Worm (Caenorhabditis elegans) whole organism, mixed stage, embryonic: Measurements from ENCODE around the gene sto-2.

Experiments used
- M03D4.4 ChIP-seq: sonication (generic microtip); optimal IDR thresholded peaks from 2 replicates; lab custom pipeline; 2017; ENCODE audit warnings: mild to moderate bottlenecking, missing genetic modification characterization, missing compliant biosample characterization
- bed-3 ChIP-seq: fragments of 200-800 bp; sonication (Bioruptor generic); optimal IDR thresholded peaks from 3 replicates; lab custom pipeline; 2018; ENCODE audit warnings: mild to moderate bottlenecking, missing genetic modification characterization, moderate library complexity, missing compliant biosample characterization
- ceh-39 ChIP-seq: fragments of 150-350 bp; optimal IDR thresholded peaks from 2 replicates; lab custom pipeline; 2014; ENCODE audit warnings: missing biosample characterization, missing genetic modification characterization
- ceh-43 ChIP-seq: fragments of 200-800 bp; sonication (Bioruptor generic); optimal IDR thresholded peaks from 2 replicates; lab custom pipeline; 2018; ENCODE audit warnings: mild to moderate bottlenecking, missing genetic modification characterization, moderate library complexity, missing compliant biosample characterization
- ceh-83 ChIP-seq: fragments of 200-800 bp; sonication (Bioruptor generic); optimal IDR thresholded peaks from 2 replicates; lab custom pipeline; 2018; ENCODE audit warnings: mild to moderate bottlenecking, missing genetic modification characterization, missing compliant biosample characterization
- ces-1 ChIP-seq: fragments of 150-350 bp; optimal IDR thresholded peaks from 2 replicates; lab custom pipeline; 2014; ENCODE audit warnings: missing biosample characterization, missing genetic modification reagents, missing genetic modification characterization
- cnd-1 ChIP-seq: fragments of 200-800 bp; sonication (Bioruptor generic); optimal IDR thresholded peaks from 2 replicates; lab custom pipeline; 2018; ENCODE audit warnings: mild to moderate bottlenecking, missing genetic modification characterization, missing compliant biosample characterization
- drap-1 ChIP-seq: fragments of 200-800 bp; sonication (Bioruptor generic); optimal IDR thresholded peaks from 3 replicates; lab custom pipeline; 2018; ENCODE audit warnings: mild to moderate bottlenecking, missing genetic modification characterization, missing compliant biosample characterization
- elt-3 ChIP-seq: fragments of 150-350 bp; optimal IDR thresholded peaks from 2 replicates; lab custom pipeline; 2014; ENCODE audit warnings: missing biosample characterization, missing genetic modification characterization
- flh-1 ChIP-seq: fragments of 200-800 bp; sonication (Bioruptor generic); optimal IDR thresholded peaks from 2 replicates; lab custom pipeline; 2018; ENCODE audit warnings: mild to moderate bottlenecking, missing genetic modification characterization, moderate library complexity, missing compliant biosample characterization
- ham-2 ChIP-seq: fragments of 200-800 bp; sonication (Bioruptor generic); optimal IDR thresholded peaks from 2 replicates; lab custom pipeline; 2018; ENCODE audit warnings: mild to moderate bottlenecking, missing genetic modification characterization, missing compliant biosample characterization
- hlh-1 ChIP-seq: fragments of 150-350 bp; optimal IDR thresholded peaks from 2 replicates; lab custom pipeline; 2014; ENCODE audit warnings: missing biosample characterization, missing genetic modification reagents, missing genetic modification characterization
- lin-32 ChIP-seq: fragments of 200-800 bp; sonication (Bioruptor generic); optimal IDR thresholded peaks from 2 replicates; lab custom pipeline; 2018; ENCODE audit warnings: mild to moderate bottlenecking, missing genetic modification characterization, missing compliant biosample characterization
- lsy-2 ChIP-seq: fragments of 150-350 bp; optimal IDR thresholded peaks from 2 replicates; lab custom pipeline; 2014; ENCODE audit warnings: missing biosample characterization, missing genetic modification characterization
- mab-5 ChIP-seq: fragments of 150-350 bp; optimal IDR thresholded peaks from 2 replicates; lab custom pipeline; 2014; ENCODE audit warnings: missing biosample characterization, missing genetic modification characterization
- mep-1 ChIP-seq: fragments of 150-350 bp; optimal IDR thresholded peaks from 2 replicates; lab custom pipeline; 2017; ENCODE audit warnings: missing biosample characterization, missing genetic modification reagents, missing genetic modification characterization, inconsistent platforms
- mls-2 ChIP-seq: sonication (generic microtip); optimal IDR thresholded peaks from 2 replicates; lab custom pipeline; 2016; ENCODE audit warnings: mild to moderate bottlenecking, missing genetic modification characterization, moderate library complexity, missing compliant biosample characterization
- nhr-12 ChIP-seq: fragments of 150-350 bp; optimal IDR thresholded peaks from 2 replicates; lab custom pipeline; 2014; ENCODE audit warnings: missing biosample characterization, missing genetic modification characterization
- nhr-76 ChIP-seq: sonication (generic microtip); optimal IDR thresholded peaks from 2 replicates; lab custom pipeline; 2017; ENCODE audit warnings: missing biosample characterization, missing genetic modification characterization
- pha-4 ChIP-seq: fragments of 150-350 bp; optimal IDR thresholded peaks from 2 replicates; lab custom pipeline; 2018; ENCODE audit warnings: missing biosample characterization, missing genetic modification reagents, missing genetic modification characterization
- sem-2 ChIP-seq: fragments of 200-800 bp; sonication (Bioruptor generic); optimal IDR thresholded peaks from 2 replicates; lab custom pipeline; 2018; ENCODE audit warnings: mild to moderate bottlenecking, missing genetic modification characterization, missing compliant biosample characterization
- snpc-4 ChIP-seq: fragments of 150-350 bp; optimal IDR thresholded peaks from 2 replicates; lab custom pipeline; 2014; ENCODE audit warnings: missing biosample characterization, missing genetic modification characterization
- sptf-1 ChIP-seq: sonication (generic microtip); optimal IDR thresholded peaks from 2 replicates; lab custom pipeline; 2017; ENCODE audit warnings: mild to moderate bottlenecking, missing genetic modification characterization, moderate library complexity, missing compliant biosample characterization
- tbx-8 ChIP-seq: fragments of 200-800 bp; sonication (Bioruptor generic); optimal IDR thresholded peaks from 2 replicates; lab custom pipeline; 2018; ENCODE audit warnings: mild to moderate bottlenecking, missing genetic modification characterization, moderate library complexity, missing compliant biosample characterization
- unc-120 ChIP-seq: sonication (generic microtip); optimal IDR thresholded peaks from 2 replicates; lab custom pipeline; 2017; ENCODE audit warnings: missing genetic modification characterization, missing compliant biosample characterization; ENCODE audit not compliant: poor library complexity, severe bottlenecking
- unc-62 ChIP-seq: fragments of 150-350 bp; optimal IDR thresholded peaks from 2 replicates; lab custom pipeline; 2014; ENCODE audit warnings: missing biosample characterization, missing genetic modification reagents, missing genetic modification characterization
- zip-8 ChIP-seq: fragments of 150-350 bp; optimal IDR thresholded peaks from 2 replicates; lab custom pipeline; 2014; ENCODE audit warnings: missing biosample characterization, missing genetic modification characterization
- ztf-11 ChIP-seq: fragments of 150-350 bp; optimal IDR thresholded peaks from 2 replicates; lab custom pipeline; 2014; ENCODE audit warnings: missing biosample characterization, missing genetic modification characterization

The sto-2 gene

DNA sequence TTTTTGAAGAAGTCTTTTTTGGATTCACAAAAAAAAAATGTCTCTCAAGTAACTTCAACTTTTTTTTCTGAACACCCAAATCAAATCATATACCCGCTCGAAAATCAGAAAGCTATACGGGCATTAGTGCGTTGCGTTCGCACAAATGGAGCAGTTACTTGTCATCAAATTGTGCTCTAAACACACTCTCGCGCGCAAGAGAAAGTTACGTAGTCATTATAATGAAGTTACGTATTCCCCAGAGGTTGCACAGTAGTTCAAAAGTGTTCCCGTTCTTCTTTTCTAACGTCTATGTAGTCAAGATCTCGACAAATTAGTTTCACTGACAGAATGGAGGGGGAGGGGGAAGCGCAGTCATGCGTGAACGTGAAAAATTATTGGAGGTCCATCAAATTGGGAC lies 1.6 kb downstream of the sto-2 start:
- no peak for TF ChIP-seq mab-5
- TF ChIP-seq ces-1 (GFP tag; lab: Kevin White, UChicago) = peak; percentile 82
- TF ChIP-seq unc-120 (tag; lab: Kevin White, UChicago) = no peak
- TF ChIP-seq mep-1 (tag; lab: Kevin White, UChicago) = no peak
- TF ChIP-seq bed-3 (GFP tag; lab: Kevin White, UChicago) = no peak
- no peak for TF ChIP-seq nhr-12
- no peak for TF ChIP-seq mls-2 (tag; lab: Kevin White, UChicago)
- TF ChIP-seq, all 35 proteins: peak for 1

DNA sequence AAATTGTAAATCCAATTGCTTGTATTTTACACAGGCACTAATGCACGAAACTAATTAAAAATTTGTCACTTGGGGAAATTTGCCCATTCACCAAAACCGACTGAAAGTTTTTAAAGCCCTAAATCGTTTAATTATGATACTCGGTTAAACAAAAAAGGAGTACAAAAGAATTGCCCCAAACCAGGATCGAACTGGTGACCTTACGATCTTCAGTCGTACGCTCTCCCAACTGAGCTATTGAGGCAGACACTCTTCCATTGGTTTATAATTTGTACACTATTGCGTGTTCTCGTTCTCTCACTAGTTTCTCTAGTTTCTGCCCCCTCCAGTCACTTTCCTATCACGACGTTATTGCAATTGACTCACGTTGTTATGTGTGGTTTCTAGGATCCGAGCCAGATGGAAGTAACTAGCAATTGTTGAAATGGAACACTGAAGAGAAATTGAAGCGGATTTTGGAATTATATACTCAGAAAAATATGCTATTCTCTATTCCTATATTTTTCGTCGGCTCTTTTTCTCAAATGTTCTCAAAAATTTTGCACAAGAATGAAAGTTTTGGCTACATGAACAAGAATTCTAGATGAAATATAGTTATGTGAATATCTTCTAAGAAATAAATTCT lies 3.9 kb downstream of the sto-2 start:
- TF ChIP-seq nhr-76 (tag; lab: Kevin White, UChicago) (no peak), M03D4.4 (peak; percentile 79), mab-5 (no peak), unc-120 (tag; lab: Kevin White, UChicago) (peak; percentile 84), lsy-2 (tag; lab: Kevin White, UChicago) (no peak), ceh-83 (GFP tag; lab: Kevin White, UChicago) (peak; percentile 86), tbx-8 (peak; percentile 62), cnd-1 (tag; lab: Kevin White, UChicago) (peak; percentile 76), ham-2 (GFP tag; lab: Kevin White, UChicago) (peak; percentile 65), mep-1 (tag; lab: Kevin White, UChicago) (peak; percentile 25), bed-3 (GFP tag; lab: Kevin White, UChicago) (peak; percentile 72), sem-2 (GFP tag; lab: Kevin White, UChicago) (peak; percentile 75), snpc-4 (no peak), unc-62 (GFP tag; lab: Kevin White, UChicago) (peak; percentile 30), mls-2 (tag; lab: Kevin White, UChicago) (peak; percentile 72), sptf-1 (tag; lab: Kevin White, UChicago) (peak; percentile 83), lin-32 (GFP tag; lab: Kevin White, UChicago) (peak; percentile 72), nhr-12 (no peak), flh-1 (GFP tag; lab: Kevin White, UChicago) (peak; percentile 53), drap-1 (GFP tag; lab: Kevin White, UChicago) (peak; percentile 85), pha-4 (tag; lab: Kevin White, UChicago) (peak; percentile 15), ceh-43 (GFP tag; lab: Kevin White, UChicago) (peak; percentile 86), hlh-1 (tag; lab: Kevin White, UChicago) (peak; percentile 19)

ce11 chrX:5311174-5311573 lies 12.0 kb downstream of the sto-2 start:
- TF ChIP-seq lin-32 (GFP tag; lab: Kevin White, UChicago) (no peak), unc-62 (GFP tag; lab: Kevin White, UChicago) (no peak), ces-1 (GFP tag; lab: Kevin White, UChicago) (no peak), ztf-11 (tag; lab: Kevin White, UChicago) (no peak)

DNA sequence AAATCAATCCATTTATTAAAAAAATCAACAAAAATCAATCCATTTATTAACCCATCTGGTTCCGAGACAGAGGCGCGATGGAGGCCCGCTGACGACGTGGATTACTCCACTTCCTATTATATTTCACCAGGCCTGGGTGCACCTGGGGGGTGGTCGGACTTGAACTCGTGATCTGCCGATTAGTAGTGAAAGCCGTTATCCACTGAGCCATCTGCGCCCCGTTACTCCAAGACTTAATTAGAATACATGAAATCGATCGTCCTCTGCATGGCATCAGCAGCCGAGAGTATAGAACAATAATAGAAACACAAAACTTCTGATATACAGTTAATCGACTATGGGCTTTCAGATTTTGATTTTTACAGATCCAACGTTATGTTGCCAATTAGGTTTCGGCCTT lies 13.6 kb downstream of the sto-2 start:
- TF ChIP-seq pha-4 (tag; lab: Kevin White, UChicago) (no peak), lsy-2 (tag; lab: Kevin White, UChicago) (no peak), drap-1 (GFP tag; lab: Kevin White, UChicago) (no peak), M03D4.4 (no peak), tbx-8 (no peak), zip-8 (tag; lab: Kevin White, UChicago) (no peak), ceh-83 (GFP tag; lab: Kevin White, UChicago) (no peak), elt-3 (tag; lab: Kevin White, UChicago) (no peak), hlh-1 (tag; lab: Kevin White, UChicago) (no peak), ham-2 (GFP tag; lab: Kevin White, UChicago) (no peak), bed-3 (GFP tag; lab: Kevin White, UChicago) (no peak), ceh-39 (tag; lab: Kevin White, UChicago) (no peak), sptf-1 (tag; lab: Kevin White, UChicago) (no peak)

DNA sequence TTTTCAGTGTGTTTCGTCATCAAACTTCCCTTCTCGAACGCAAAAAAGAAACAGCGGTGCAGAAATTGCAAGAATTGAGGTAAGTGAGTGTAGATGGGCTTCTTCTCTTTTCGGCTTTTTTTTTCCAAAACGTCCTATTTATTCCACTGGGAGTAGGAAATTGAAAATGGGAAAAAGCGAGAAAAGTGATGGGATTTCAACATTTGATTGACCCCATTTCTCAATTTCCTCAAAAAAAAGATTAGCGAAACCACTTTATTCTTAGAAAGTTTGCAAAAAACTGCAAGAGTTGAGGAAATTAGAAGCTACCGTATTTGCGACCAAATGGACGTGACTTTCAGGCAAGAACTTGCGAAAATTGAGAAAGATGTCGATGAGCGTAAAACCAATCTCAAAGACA lies 19.7 kb downstream of the sto-2 start, which contains the start of gene ags-3:
Gene ags-3, minus strand, starts transcription at position 101 of the 400 bp plus-strand sequence.
- no peak for TF ChIP-seq nhr-76 (tag; lab: Kevin White, UChicago)
